Fruit fly (Drosophila melanogaster): ENCODE data around the gene Dnz1.

- TF ChIP-seq CG8478 (optimal IDR thresholded peaks at IDR 0.05) = no peak
- no peak for TF ChIP-seq CTCF (optimal IDR thresholded peaks at IDR 0.05)
These were observed 1.9 kb upstream of the Dnz1 start, which contains the start of the genes aurB and Stam for dm6 chr2L:10858064-10859047.
